Worm (Caenorhabditis elegans) whole organism, L4 larva: ENCODE results near the gene F43H9.4.
A peak's percentile ranks its signal among the peaks of the same experiment; 100 is the strongest.

Experiments used
- D1046.2 ChIP-seq: fragments of 200-800 bp; sonication (Bioruptor generic); IDR thresholded peaks from 2 replicates; pipeline ENCODE4 v1.3.6; 2022; ENCODE audit warnings: missing genetic modification characterization, missing compliant biosample characterization
- F49E8.2 ChIP-seq: sonication (generic microtip); optimal IDR thresholded peaks from 2 replicates; lab custom pipeline; 2016; ENCODE audit warnings: missing compliant biosample characterization, mild to moderate bottlenecking, missing genetic modification characterization, borderline replicate concordance
- T20F7.1 ChIP-seq: fragments of 200-800 bp; sonication (Bioruptor generic); optimal IDR thresholded peaks from 2 replicates; lab custom pipeline; 2018; ENCODE audit warnings: mild to moderate bottlenecking, missing genetic modification characterization, missing compliant biosample characterization
- T26A8.4 ChIP-seq: fragments of 200-800 bp; sonication (Bioruptor generic); IDR thresholded peaks from 2 replicates; pipeline ENCODE4 v1.3.6; 2022; ENCODE audit warnings: missing genetic modification characterization, missing compliant biosample characterization
- Y48G9A.11 ChIP-seq: fragments of 200-800 bp; sonication (Bioruptor generic); IDR thresholded peaks from 2 replicates; pipeline ENCODE4 v1.3.6; 2022; ENCODE audit warnings: missing genetic modification reagents, missing genetic modification characterization, missing compliant biosample characterization
- Y75B8A.6 ChIP-seq: fragments of 200-800 bp; sonication (Bioruptor generic); IDR thresholded peaks from 2 replicates; pipeline ENCODE4 v1.3.6; 2022; ENCODE audit warnings: missing genetic modification reagents, missing genetic modification characterization, missing compliant biosample characterization
- aha-1 ChIP-seq: fragments of 150-350 bp; peaks from one replicate; lab custom pipeline; 2014; ENCODE audit warnings: missing biosample characterization, missing genetic modification characterization
- ama-1 ChIP-seq: fragments of 150-350 bp; optimal IDR thresholded peaks from 2 replicates; lab custom pipeline; 2014; ENCODE audit warnings: inconsistent platforms, mixed read lengths
- ceh-28 ChIP-seq: fragments of 150-350 bp; optimal IDR thresholded peaks from 2 replicates; lab custom pipeline; 2014; ENCODE audit warnings: missing biosample characterization, missing genetic modification reagents, missing genetic modification characterization
- ceh-32 ChIP-seq: sonication (generic microtip); optimal IDR thresholded peaks from 2 replicates; lab custom pipeline; 2016; ENCODE audit warnings: mild to moderate bottlenecking, missing genetic modification characterization, missing compliant biosample characterization; ENCODE audit not compliant: poor library complexity
- ctbp-1 ChIP-seq: fragments of 200-800 bp; sonication (Bioruptor generic); IDR thresholded peaks from 2 replicates; pipeline ENCODE4 v1.3.6; 2022; ENCODE audit warnings: missing genetic modification reagents, missing genetic modification characterization, missing compliant biosample characterization
- daf-16 ChIP-seq, 3 experiments: sonication (generic microtip); optimal IDR thresholded peaks; 2 replicates each; lab custom pipeline; 2016 to 2017; ENCODE audit warnings: missing genetic modification characterization in 3 of 3, missing genetic modification reagents in 3 of 3, mild to moderate bottlenecking in 2 of 3, missing compliant biosample characterization in 2 of 3, missing biosample characterization in 1 of 3, moderate library complexity in 1 of 3
- daf-8 ChIP-seq: fragments of 200-800 bp; sonication (Bioruptor generic); IDR thresholded peaks from 2 replicates; pipeline ENCODE4 v1.3.6; 2022; ENCODE audit warnings: missing genetic modification characterization, missing compliant biosample characterization
- dmd-6 ChIP-seq: fragments of 200-800 bp; sonication (Bioruptor generic); IDR thresholded peaks from 2 replicates; pipeline ENCODE4 v1.3.6; 2022; ENCODE audit warnings: missing genetic modification reagents, missing genetic modification characterization, missing compliant biosample characterization
- dmd-9 ChIP-seq: fragments of 200-800 bp; sonication (Bioruptor generic); IDR thresholded peaks from 2 replicates; pipeline ENCODE4 v1.3.6; 2022; ENCODE audit warnings: missing genetic modification reagents, missing genetic modification characterization, missing compliant biosample characterization
- dpl-1 ChIP-seq: fragments of 150-350 bp; optimal IDR thresholded peaks from 2 replicates; lab custom pipeline; 2014; ENCODE audit warnings: missing biosample characterization, missing genetic modification reagents, missing genetic modification characterization
- duxl-1 ChIP-seq: sonication (generic microtip); optimal IDR thresholded peaks from 2 replicates; lab custom pipeline; 2016; ENCODE audit warnings: mild to moderate bottlenecking, missing genetic modification characterization, moderate library complexity, missing compliant biosample characterization; ENCODE audit not compliant: poor library complexity
- fkh-10 ChIP-seq: fragments of 150-350 bp; optimal IDR thresholded peaks from 2 replicates; lab custom pipeline; 2014; ENCODE audit warnings: missing biosample characterization, missing genetic modification reagents, missing genetic modification characterization
- hlh-30 ChIP-seq: sonication (generic microtip); optimal IDR thresholded peaks from 2 replicates; lab custom pipeline; 2017; ENCODE audit warnings: antibody characterized with exemption, mild to moderate bottlenecking, missing genetic modification characterization, missing compliant biosample characterization; ENCODE audit not compliant: insufficient read depth
- jun-1 ChIP-seq: fragments of 150-350 bp; optimal IDR thresholded peaks from 2 replicates; lab custom pipeline; 2014; ENCODE audit warnings: missing biosample characterization, missing genetic modification reagents, missing genetic modification characterization
- lin-1 ChIP-seq: fragments of 200-800 bp; sonication (Bioruptor generic); IDR thresholded peaks from 2 replicates; pipeline ENCODE4 v1.3.6; 2022; ENCODE audit warnings: missing genetic modification reagents, missing genetic modification characterization, missing compliant biosample characterization
- lin-38 ChIP-seq: fragments of 200-800 bp; sonication (Bioruptor generic); IDR thresholded peaks from 2 replicates; pipeline ENCODE4 v1.3.6; 2022; ENCODE audit warnings: missing genetic modification reagents, missing genetic modification characterization, missing compliant biosample characterization
- lsy-2 ChIP-seq, 2 experiments: fragments of 150-350 bp in 1 of 2; sonication (generic microtip) in 1 of 2; optimal IDR thresholded peaks; 2 replicates each; lab custom pipeline; 2014 to 2017; ENCODE audit warnings: missing biosample characterization in 2 of 2, missing genetic modification characterization in 2 of 2
- mep-1 ChIP-seq: fragments of 150-350 bp; sonication (generic microtip); optimal IDR thresholded peaks from 3 replicates; lab custom pipeline; 2014; ENCODE audit warnings: missing biosample characterization, missing genetic modification characterization
- mes-2 ChIP-seq: sonication (generic microtip); optimal IDR thresholded peaks from 2 replicates; lab custom pipeline; 2016; ENCODE audit warnings: missing genotype, mild to moderate bottlenecking, missing genetic modification characterization, missing compliant biosample characterization; ENCODE audit not compliant: poor library complexity, severe bottlenecking
- nhr-28 ChIP-seq: fragments of 150-350 bp; optimal IDR thresholded peaks from 2 replicates; lab custom pipeline; 2014; ENCODE audit warnings: missing biosample characterization, missing genetic modification characterization
- nhr-6 ChIP-seq: fragments of 150-350 bp; optimal IDR thresholded peaks from 2 replicates; lab custom pipeline; 2014; ENCODE audit warnings: missing biosample characterization, missing genetic modification characterization
- nhr-77 ChIP-seq: fragments of 150-350 bp; optimal IDR thresholded peaks from 2 replicates; lab custom pipeline; 2014; ENCODE audit warnings: missing biosample characterization, missing genetic modification characterization
- pha-4 ChIP-seq, 2 experiments: fragments of 150-350 bp in 1 of 2; fragments of 200-800 bp in 1 of 2; sonication (Bioruptor generic) in 1 of 2; IDR thresholded peaks in 1 of 2; optimal IDR thresholded peaks in 1 of 2; 2 replicates each; pipeline versions ENCODE4 v1.3.6 to Lab custom; 2014 to 2022; ENCODE audit warnings: missing genetic modification characterization in 2 of 2, missing genetic modification reagents in 2 of 2, missing biosample characterization in 1 of 2, missing compliant biosample characterization in 1 of 2
- pqm-1 ChIP-seq: sonication (generic microtip); optimal IDR thresholded peaks from 2 replicates; lab custom pipeline; 2017; ENCODE audit warnings: missing biosample characterization, missing genetic modification characterization
- sdz-12 ChIP-seq: fragments of 200-800 bp; sonication (Bioruptor generic); optimal IDR thresholded peaks from 2 replicates; lab custom pipeline; 2018; ENCODE audit warnings: mild to moderate bottlenecking, missing genetic modification characterization, missing compliant biosample characterization
- set-16 ChIP-seq: fragments of 200-800 bp; sonication (Bioruptor generic); IDR thresholded peaks from 2 replicates; pipeline ENCODE4 v1.3.6; 2022; ENCODE audit warnings: missing genetic modification reagents, missing genetic modification characterization, missing compliant biosample characterization
- snpc-1.2 ChIP-seq: fragments of 200-800 bp; sonication (Bioruptor generic); IDR thresholded peaks from 2 replicates; pipeline ENCODE4 v1.3.6; 2022; ENCODE audit warnings: missing genetic modification reagents, missing genetic modification characterization, missing compliant biosample characterization
- unc-130 ChIP-seq: sonication (generic microtip); optimal IDR thresholded peaks from 2 replicates; lab custom pipeline; 2016; ENCODE audit warnings: missing genetic modification reagents, missing genetic modification characterization, missing compliant biosample characterization
- unc-39 ChIP-seq: sonication (generic microtip); optimal IDR thresholded peaks from 2 replicates; lab custom pipeline; 2017; ENCODE audit warnings: missing biosample characterization, missing genetic modification characterization
- vab-7 ChIP-seq: fragments of 200-800 bp; sonication (Bioruptor generic); IDR thresholded peaks from 2 replicates; pipeline ENCODE4 v1.3.6; 2022; ENCODE audit warnings: missing genetic modification reagents, missing genetic modification characterization, missing compliant biosample characterization
- zfp-2 ChIP-seq: sonication (generic microtip); optimal IDR thresholded peaks from 2 replicates; lab custom pipeline; 2016; ENCODE audit warnings: mild to moderate bottlenecking, missing genetic modification characterization, missing compliant biosample characterization
- zip-11 ChIP-seq: fragments of 200-800 bp; sonication (Bioruptor generic); IDR thresholded peaks from 2 replicates; pipeline ENCODE4 v1.3.6; 2022; ENCODE audit warnings: missing genetic modification characterization, missing compliant biosample characterization
- ztf-7 ChIP-seq: fragments of 150-350 bp; optimal IDR thresholded peaks from 2 replicates; lab custom pipeline; 2014; ENCODE audit warnings: missing biosample characterization, missing genetic modification characterization

The F43H9.4 gene

DNA sequence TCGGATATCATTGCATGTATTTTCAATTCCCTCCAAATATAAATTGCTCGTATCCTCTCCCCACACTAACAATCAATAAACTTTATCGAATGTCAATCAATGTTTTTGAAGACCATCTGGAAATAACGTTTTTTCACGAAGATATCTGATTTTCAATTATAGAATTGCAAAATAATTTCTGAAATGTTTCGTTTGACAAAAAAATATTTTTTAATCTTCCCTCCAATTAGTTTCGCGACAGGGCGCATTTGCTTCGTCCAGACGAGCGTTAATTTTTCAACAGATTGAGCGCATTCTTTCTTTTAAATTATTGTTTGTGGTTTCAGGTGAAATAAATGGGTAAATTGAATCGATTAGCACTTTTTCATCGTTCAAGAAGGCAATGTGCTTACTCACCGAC is 4.6 kb downstream of the F43H9.4 start, which contains the start of gene vars-1:
vars-1 (plus strand) TSS at position 291 of the 400 bp plus-strand sequence.
- TF ChIP-seq dmd-9 (GFP tag; lab: Robert Waterston, UW) (no peak), zip-11 (GFP tag; lab: Robert Waterston, UW) (no peak), ztf-7 (tag; lab: Kevin White, UChicago) (no peak), Y48G9A.11 (GFP tag; lab: Robert Waterston, UW) (no peak), ceh-28 (no peak), sdz-12 (GFP tag; lab: Kevin White, UChicago) (no peak), daf-16 (GFP tag; optimal IDR thresholded peaks at IDR 0.05; lab: Kevin White, UChicago) (no peak), daf-16 (tag; optimal IDR thresholded peaks at IDR 0.05; lab: Kevin White, UChicago) (peak; percentile 37), hlh-30 (peak; percentile 49), lin-38 (GFP tag; lab: Robert Waterston, UW) (peak; percentile 93), set-16 (GFP tag; lab: Robert Waterston, UW) (no peak), Y75B8A.6 (GFP tag; lab: Robert Waterston, UW) (no peak), lsy-2 (tag; optimal IDR thresholded peaks at IDR 0.05; lab: Kevin White, UChicago) (peak in 1 of 2 experiments; percentile 71), F49E8.2 (tag; lab: Kevin White, UChicago) (peak; percentile 7), lin-1 (GFP tag; lab: Robert Waterston, UW) (no peak), jun-1 (no peak), dmd-6 (GFP tag; lab: Robert Waterston, UW) (0 out of 2 replicates have a peak, but pooled peaks have one; percentile 13), nhr-6 (tag; lab: Kevin White, UChicago) (peak; percentile 4), ama-1 (lab: Kevin White, UChicago) (peak; percentile 33), daf-8 (GFP tag; lab: Robert Waterston, UW) (no peak), fkh-10 (GFP tag; lab: Kevin White, UChicago) (peak; percentile 7), dpl-1 (GFP tag; lab: Kevin White, UChicago) (peak; percentile 93), duxl-1 (tag; lab: Kevin White, UChicago) (peak; percentile 19), pqm-1 (tag; lab: Kevin White, UChicago) (no peak), zfp-2 (tag; lab: Kevin White, UChicago) (no peak), unc-130 (GFP tag; lab: Kevin White, UChicago) (no peak), nhr-28 (peak; percentile 38), T26A8.4 (GFP tag; lab: Robert Waterston, UW) (no peak), mes-2 (tag; lab: Kevin White, UChicago) (peak; percentile 58), D1046.2 (no peak), mep-1 (tag; lab: Kevin White, UChicago) (peak; percentile 17), snpc-1.2 (GFP tag; lab: Robert Waterston, UW) (0 out of 2 replicates have a peak, but pooled peaks have one; percentile 31), aha-1 (tag; lab: Kevin White, UChicago) (peak; percentile 11), T20F7.1 (peak; percentile 46), ceh-32 (no peak), nhr-77 (tag; lab: Kevin White, UChicago) (no peak), ctbp-1 (GFP tag; lab: Robert Waterston, UW) (no peak)

DNA sequence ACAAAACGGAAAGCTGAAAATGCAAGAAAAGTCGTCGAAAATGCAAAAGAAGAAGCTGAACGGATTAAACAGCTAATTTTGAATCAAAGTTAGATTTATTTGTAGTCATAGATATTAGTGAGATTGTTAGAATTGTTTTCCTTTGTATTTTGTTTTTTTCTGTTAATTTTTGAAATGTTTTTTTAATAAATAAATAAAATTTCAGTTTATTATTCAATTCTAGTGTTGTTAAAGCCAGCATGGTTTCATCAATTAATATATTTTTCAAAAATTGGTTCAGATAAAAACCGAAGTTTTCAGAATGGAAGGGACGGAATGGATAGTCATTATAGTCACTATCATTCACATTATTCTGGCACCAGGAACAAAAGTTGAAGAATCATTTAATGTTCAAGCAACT is 8.3 kb downstream of the F43H9.4 start, which contains the start of gene algn-12:
algn-12 (plus strand) TSS at position 301 of the 400 bp plus-strand sequence.
- TF ChIP-seq vab-7 (GFP tag; lab: Robert Waterston, UW) (no peak), dpl-1 (GFP tag; lab: Kevin White, UChicago) (no peak), pha-4 (GFP tag; IDR thresholded peaks at IDR 0.05; lab: Robert Waterston, UW) (no peak), pha-4 (tag; optimal IDR thresholded peaks at IDR 0.05; lab: Kevin White, UChicago) (no peak), unc-39 (tag; lab: Kevin White, UChicago) (no peak)
